Fruit fly (Drosophila melanogaster) whole organism, wandering third instar larva: ENCODE data around the gene Nrg.

Source experiments
- Myc ChIP-seq: fragments of >200 bp; optimal IDR thresholded peaks from 2 replicates; lab custom pipeline; 2017
- Sp1 ChIP-seq: fragments of 200-800 bp; sonication (Bioruptor generic); optimal IDR thresholded peaks from 3 replicates; lab custom pipeline; 2019; ENCODE audit warnings: missing biosample characterization, mild to moderate bottlenecking, missing genetic modification characterization, moderate library complexity
- br ChIP-seq: fragments of 200-800 bp; sonication (Bioruptor generic); optimal IDR thresholded peaks from 2 replicates; lab custom pipeline; 2016; ENCODE audit warnings: missing biosample characterization, missing genetic modification characterization
- brk ChIP-seq: fragments of 200-800 bp; sonication (Bioruptor generic); optimal IDR thresholded peaks from 2 replicates; lab custom pipeline; 2016; ENCODE audit warnings: missing biosample characterization, mild to moderate bottlenecking, missing genetic modification characterization
- sv ChIP-seq: fragments of 200-800 bp; sonication (Bioruptor generic); optimal IDR thresholded peaks from 3 replicates; lab custom pipeline; 2016; ENCODE audit warnings: missing biosample characterization, missing genetic modification characterization

- TF ChIP-seq Myc (lab: Kevin White, UChicago) (no peak), brk (no peak), sv (no peak), br (GFP tag; lab: Kevin White, UChicago) (no peak), Sp1 (GFP tag; lab: Kevin White, UChicago) (no peak)
Observed at dm6 chrX:8591685-8592127, 74.5 kb downstream of the Nrg start, which contains the start of the genes CG12659 and Crag.
